Worm (Caenorhabditis elegans) whole organism, young adult: ENCODE data around the gene chtb-3.

Source experiments
- B0035.1 ChIP-seq: sonication (generic microtip); optimal IDR thresholded peaks from 2 replicates; lab custom pipeline; 2016; ENCODE audit warnings: missing genetic modification characterization, mild to moderate bottlenecking, missing compliant biosample characterization, missing genotype, missing genetic modification reagents
- F33H1.4 ChIP-seq: fragments of 200-800 bp; sonication (Bioruptor generic); IDR thresholded peaks from 2 replicates; pipeline ENCODE4 v1.3.6; 2022; ENCODE audit warnings: missing genetic modification reagents, missing genetic modification characterization, missing compliant biosample characterization
- F49E8.2 ChIP-seq: sonication (generic microtip); optimal IDR thresholded peaks from 3 replicates; lab custom pipeline; 2017; ENCODE audit warnings: missing genetic modification characterization, mild to moderate bottlenecking, missing compliant biosample characterization, antibody characterized with exemption, moderate library complexity; ENCODE audit not compliant: insufficient read depth
- F55B11.4 ChIP-seq: sonication (generic microtip); optimal IDR thresholded peaks from 2 replicates; lab custom pipeline; 2016; ENCODE audit warnings: missing compliant biosample characterization, missing genetic modification characterization, borderline replicate concordance; ENCODE audit not compliant: insufficient read depth
- K11D2.4 ChIP-seq: fragments of 200-800 bp; sonication (Bioruptor generic); IDR thresholded peaks from 2 replicates; pipeline ENCODE4 v1.3.6; 2022; ENCODE audit warnings: missing genetic modification reagents, missing genetic modification characterization, missing compliant biosample characterization
- T26A5.8 ChIP-seq: sonication (generic microtip); optimal IDR thresholded peaks from 2 replicates; lab custom pipeline; 2016; ENCODE audit warnings: missing genetic modification characterization, missing compliant biosample characterization
- Y53G8AR.9 ChIP-seq: fragments of 200-800 bp; sonication (Bioruptor generic); conservative IDR thresholded peaks from 2 replicates; pipeline ENCODE4 v1.3.6; 2022; ENCODE audit warnings: missing genetic modification reagents, missing genetic modification characterization, missing compliant biosample characterization
- Y67H2A.10 ChIP-seq: fragments of 200-800 bp; sonication (Bioruptor generic); conservative IDR thresholded peaks from 2 replicates; pipeline ENCODE4 v1.3.6; 2022; ENCODE audit warnings: missing genetic modification reagents, missing genetic modification characterization, missing compliant biosample characterization
- Y79H2A.3 ChIP-seq: fragments of 200-800 bp; sonication (Bioruptor generic); conservative IDR thresholded peaks from 2 replicates; pipeline ENCODE4 v1.3.6; 2022; ENCODE audit warnings: missing genetic modification reagents, missing genetic modification characterization, missing compliant biosample characterization
- Y95B8A.8 ChIP-seq: fragments of 200-800 bp; sonication (Bioruptor generic); IDR thresholded peaks from 2 replicates; pipeline ENCODE4 v1.3.6; 2022; ENCODE audit warnings: missing genetic modification reagents, missing genetic modification characterization, missing compliant biosample characterization
- akir-1 ChIP-seq: fragments of 200-800 bp; sonication (Bioruptor generic); optimal IDR thresholded peaks from 2 replicates; lab custom pipeline; 2018; ENCODE audit warnings: mild to moderate bottlenecking, missing genetic modification characterization, moderate library complexity, missing compliant biosample characterization
- aptf-3 ChIP-seq: fragments of 200-800 bp; sonication (Bioruptor generic); IDR thresholded peaks from 2 replicates; pipeline ENCODE4 v1.3.6; 2022; ENCODE audit warnings: missing genetic modification characterization, missing compliant biosample characterization
- ccch-3 ChIP-seq: fragments of 200-800 bp; sonication (Bioruptor generic); optimal IDR thresholded peaks from 2 replicates; lab custom pipeline; 2018; ENCODE audit warnings: mild to moderate bottlenecking, missing genetic modification characterization, missing compliant biosample characterization
- cebp-2 ChIP-seq: fragments of 200-800 bp; sonication (Bioruptor generic); IDR thresholded peaks from 2 replicates; pipeline ENCODE4 v1.3.6; 2022; ENCODE audit warnings: missing genetic modification characterization, missing compliant biosample characterization
- ceh-91 ChIP-seq: fragments of 200-800 bp; sonication (Bioruptor generic); IDR thresholded peaks from 2 replicates; pipeline ENCODE4 v1.3.6; 2022; ENCODE audit warnings: missing genetic modification reagents, missing genetic modification characterization, missing compliant biosample characterization
- dox-1 ChIP-seq: fragments of 200-800 bp; sonication (Bioruptor generic); IDR thresholded peaks from 2 replicates; pipeline ENCODE4 v1.3.6; 2022; ENCODE audit warnings: missing genetic modification reagents, missing genetic modification characterization, missing compliant biosample characterization
- dpl-1 ChIP-seq: fragments of 150-350 bp; optimal IDR thresholded peaks from 2 replicates; lab custom pipeline; 2014; ENCODE audit warnings: missing biosample characterization, missing genetic modification reagents, missing genetic modification characterization
- ekl-4 ChIP-seq: fragments of 200-800 bp; sonication (Bioruptor generic); IDR thresholded peaks from 2 replicates; pipeline ENCODE4 v1.3.6; 2022; ENCODE audit warnings: missing genetic modification reagents, missing genetic modification characterization, missing compliant biosample characterization
- fkh-3 ChIP-seq: sonication (generic microtip); optimal IDR thresholded peaks from 2 replicates; lab custom pipeline; 2016; ENCODE audit warnings: mild to moderate bottlenecking, missing genetic modification characterization, missing compliant biosample characterization
- hrde-1 ChIP-seq: sonication (generic microtip); optimal IDR thresholded peaks from 2 replicates; lab custom pipeline; 2016; ENCODE audit warnings: missing genetic modification characterization, mild to moderate bottlenecking, missing compliant biosample characterization, moderate library complexity, missing genotype, missing genetic modification reagents, borderline replicate concordance
- hsf-1 ChIP-seq: fragments of 200-800 bp; sonication (Bioruptor generic); IDR thresholded peaks from 2 replicates; pipeline ENCODE4 v1.3.6; 2022; ENCODE audit warnings: missing genetic modification reagents, missing genetic modification characterization, missing compliant biosample characterization
- let-526 ChIP-seq: fragments of 200-800 bp; sonication (Bioruptor generic); IDR thresholded peaks from 2 replicates; pipeline ENCODE4 v1.3.6; 2022; ENCODE audit warnings: missing genetic modification reagents, missing genetic modification characterization, missing compliant biosample characterization
- madf-10 ChIP-seq: sonication (generic microtip); optimal IDR thresholded peaks from 2 replicates; lab custom pipeline; 2016; ENCODE audit warnings: mild to moderate bottlenecking, missing genetic modification characterization, missing compliant biosample characterization
- madf-8 ChIP-seq: fragments of 200-800 bp; sonication (Bioruptor generic); conservative IDR thresholded peaks from 2 replicates; pipeline ENCODE4 v1.3.6; 2022; ENCODE audit warnings: missing genetic modification reagents, missing genetic modification characterization, missing compliant biosample characterization
- mcd-1 ChIP-seq: fragments of 200-800 bp; sonication (Bioruptor generic); IDR thresholded peaks from 2 replicates; pipeline ENCODE4 v1.3.6; 2022; ENCODE audit warnings: missing genetic modification reagents, missing genetic modification characterization, missing compliant biosample characterization
- nfyb-1 ChIP-seq: fragments of 200-800 bp; sonication (Bioruptor generic); IDR thresholded peaks from 2 replicates; pipeline ENCODE4 v1.3.6; 2022; ENCODE audit warnings: missing genetic modification reagents, missing genetic modification characterization, missing compliant biosample characterization
- pbrm-1 ChIP-seq: fragments of 200-800 bp; sonication (Bioruptor generic); IDR thresholded peaks from 2 replicates; pipeline ENCODE4 v1.3.6; 2022; ENCODE audit warnings: missing genetic modification reagents, missing genetic modification characterization, missing compliant biosample characterization
- snpc-1.1 ChIP-seq: sonication (generic microtip); optimal IDR thresholded peaks from 2 replicates; lab custom pipeline; 2017; ENCODE audit warnings: missing genetic modification characterization, mild to moderate bottlenecking, missing compliant biosample characterization, antibody characterized with exemption, moderate library complexity, missing genotype, missing genetic modification reagents; ENCODE audit not compliant: insufficient read depth
- snpc-3.4 ChIP-seq: sonication (generic microtip); optimal IDR thresholded peaks from 2 replicates; lab custom pipeline; 2017; ENCODE audit warnings: missing genetic modification characterization, mild to moderate bottlenecking, missing compliant biosample characterization, antibody characterized with exemption, moderate library complexity, missing genotype, missing genetic modification reagents
- somi-1 ChIP-seq: fragments of 200-800 bp; sonication (Bioruptor generic); optimal IDR thresholded peaks from 2 replicates; lab custom pipeline; 2018; ENCODE audit warnings: mild to moderate bottlenecking, missing genetic modification characterization, missing compliant biosample characterization
- unc-130 ChIP-seq: sonication (generic microtip); optimal IDR thresholded peaks from 2 replicates; lab custom pipeline; 2016; ENCODE audit warnings: missing genetic modification reagents, missing genetic modification characterization, missing compliant biosample characterization
- zim-3 ChIP-seq: sonication (generic microtip); optimal IDR thresholded peaks from 2 replicates; lab custom pipeline; 2017; ENCODE audit warnings: mild to moderate bottlenecking, missing genetic modification characterization, moderate library complexity, missing compliant biosample characterization
- ztf-18 ChIP-seq: sonication (generic microtip); optimal IDR thresholded peaks from 2 replicates; lab custom pipeline; 2016; ENCODE audit warnings: missing genotype, mild to moderate bottlenecking, missing genetic modification characterization, missing compliant biosample characterization
- ztf-28 ChIP-seq: fragments of 200-800 bp; sonication (Bioruptor generic); IDR thresholded peaks from 2 replicates; pipeline ENCODE4 v1.3.6; 2022; ENCODE audit warnings: missing genetic modification reagents, missing genetic modification characterization, missing compliant biosample characterization

Gene chtb-3

DNA sequence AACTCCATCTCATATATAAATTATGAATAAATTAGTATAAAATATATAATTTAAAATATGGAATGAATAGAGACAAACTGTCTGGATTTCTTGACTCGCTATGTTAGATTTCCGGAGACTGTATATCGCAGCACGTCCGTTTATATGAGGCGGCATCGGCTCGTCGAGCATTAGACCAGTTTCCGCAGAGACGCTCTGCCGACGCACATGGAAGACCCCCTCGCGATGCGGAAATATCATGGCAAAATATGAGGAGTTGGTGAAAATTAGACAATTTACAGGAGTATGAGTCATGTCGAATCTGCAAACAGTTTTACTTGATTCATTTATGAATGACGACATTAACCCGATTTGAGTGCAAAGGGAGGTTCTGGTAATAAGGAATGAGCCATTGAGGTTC lies at the start of gene chtb-3:
Gene chtb-3, minus strand, starts transcription at position 101 of the 400 bp plus-strand sequence.
- no peak for TF ChIP-seq let-526 (GFP tag; lab: Robert Waterston, UW)
- TF ChIP-seq ztf-18 (tag; lab: Kevin White, UChicago): no peak
- TF ChIP-seq ceh-91 (GFP tag; lab: Robert Waterston, UW): no peak
- TF ChIP-seq somi-1 (GFP tag; lab: Kevin White, UChicago): no peak

DNA sequence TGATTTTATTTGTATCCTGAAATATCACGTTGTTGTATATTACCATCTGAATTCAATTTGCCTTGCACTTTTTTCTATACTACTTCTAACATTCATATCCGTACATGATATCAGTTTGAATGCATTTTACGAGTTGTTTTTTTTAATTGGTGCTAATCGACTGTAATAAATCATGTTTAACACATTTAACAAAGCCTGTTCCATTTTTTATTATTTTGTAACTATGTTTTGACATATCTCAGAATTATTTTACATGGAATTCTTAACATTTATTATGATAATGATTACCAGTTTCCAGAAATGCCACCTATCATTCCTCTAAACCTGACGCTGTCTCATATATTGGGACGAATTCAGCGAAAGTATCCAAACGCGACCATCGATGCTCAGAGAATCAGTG lies 46.3 kb upstream of the chtb-3 start, which contains the start of gene C03B1.3:
Gene C03B1.3, plus strand, starts transcription at position 301 of the 400 bp plus-strand sequence.
- TF ChIP-seq nfyb-1 (GFP tag; lab: Robert Waterston, UW) (no peak), F33H1.4 (GFP tag; lab: Robert Waterston, UW) (no peak), ccch-3 (GFP tag; lab: Kevin White, UChicago) (no peak), mcd-1 (no peak), pbrm-1 (no peak), madf-10 (tag; lab: Kevin White, UChicago) (no peak), snpc-3.4 (no peak), aptf-3 (no peak), Y79H2A.3 (GFP tag; lab: Robert Waterston, UW) (no peak), ztf-28 (GFP tag; lab: Robert Waterston, UW) (no peak), dpl-1 (GFP tag; lab: Kevin White, UChicago) (no peak), fkh-3 (tag; lab: Kevin White, UChicago) (no peak), Y53G8AR.9 (GFP tag; lab: Robert Waterston, UW) (no peak)
- TF ChIP-seq, all 124 proteins: peak for 0

- no peak for TF ChIP-seq F55B11.4 (tag; lab: Kevin White, UChicago)
- no peak for TF ChIP-seq B0035.1 (tag; lab: Kevin White, UChicago)
- TF ChIP-seq Y95B8A.8 (GFP tag; lab: Robert Waterston, UW): no peak
- TF ChIP-seq T26A5.8 (tag; lab: Kevin White, UChicago): no peak
- no peak for TF ChIP-seq hsf-1 (GFP tag; lab: Robert Waterston, UW)
- TF ChIP-seq cebp-2: no peak
- no peak for TF ChIP-seq madf-8 (GFP tag; lab: Robert Waterston, UW)
- TF ChIP-seq dox-1 (GFP tag; lab: Robert Waterston, UW): no peak
- no peak for TF ChIP-seq zim-3 (tag; lab: Kevin White, UChicago)
- no peak for TF ChIP-seq hrde-1 (tag; lab: Kevin White, UChicago)
- no peak for TF ChIP-seq snpc-1.1
- no peak for TF ChIP-seq ekl-4 (GFP tag; lab: Robert Waterston, UW)
- TF ChIP-seq unc-130 (GFP tag; lab: Kevin White, UChicago): no peak
- no peak for TF ChIP-seq F49E8.2 (tag; lab: Kevin White, UChicago)
- TF ChIP-seq let-526 (GFP tag; lab: Robert Waterston, UW): no peak
- TF ChIP-seq Y67H2A.10 (GFP tag; lab: Robert Waterston, UW): no peak
These were observed 44.8 kb upstream of the chtb-3 start, which contains the start of gene C03B1.4 for ce11 chrX:6364196-6364595. Gene C03B1.4, plus strand, starts transcription at chrX:6364496.

DNA sequence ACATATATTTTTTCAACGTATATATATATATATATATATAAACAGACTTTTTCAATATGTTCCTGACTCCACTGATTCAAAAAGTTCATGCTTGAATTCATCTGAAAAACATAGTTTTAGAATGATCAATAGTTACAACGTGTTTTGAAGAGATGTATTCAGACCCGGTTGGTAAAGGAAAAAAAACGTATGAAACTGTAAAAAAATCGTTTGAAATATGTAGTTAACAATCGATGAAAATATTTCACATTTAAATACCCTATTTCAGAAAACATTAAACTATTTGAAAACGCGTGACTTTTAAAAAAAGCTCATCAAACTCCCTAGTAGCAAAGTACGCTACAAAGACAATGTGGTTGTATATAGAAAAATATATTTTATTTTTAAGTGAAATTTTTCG lies 41.2 kb upstream of the chtb-3 start, which contains the start of gene C03B1.14:
Gene C03B1.14, minus strand, starts transcription at position 101 of the 400 bp plus-strand sequence.
- no peak for TF ChIP-seq akir-1
- no peak for TF ChIP-seq K11D2.4 (GFP tag; lab: Robert Waterston, UW)
- no peak for TF ChIP-seq aptf-3
